Worm (Caenorhabditis elegans) whole organism, L2 larva: Measurements from ENCODE around the gene frpr-18.

Experiments
- C34F6.9 ChIP-seq: fragments of 150-350 bp; optimal IDR thresholded peaks from 2 replicates; lab custom pipeline; 2014; ENCODE audit warnings: missing biosample characterization, missing genetic modification characterization
- aly-2 ChIP-seq: fragments of 150-350 bp; optimal IDR thresholded peaks from 2 replicates; lab custom pipeline; 2014; ENCODE audit warnings: missing biosample characterization, missing genetic modification characterization
- ceh-82 ChIP-seq: fragments of 150-350 bp; optimal IDR thresholded peaks from 2 replicates; lab custom pipeline; 2014; ENCODE audit warnings: missing biosample characterization, missing genetic modification characterization
- egl-27 ChIP-seq: sonication (generic microtip); optimal IDR thresholded peaks from 3 replicates; lab custom pipeline; 2017; ENCODE audit warnings: missing biosample characterization, missing genetic modification reagents, missing genetic modification characterization
- lsy-2 ChIP-seq, 2 experiments: fragments of 150-350 bp in 1 of 2; sonication (generic microtip) in 1 of 2; optimal IDR thresholded peaks; 2 replicates each; lab custom pipeline; 2014 to 2017; ENCODE audit warnings: missing biosample characterization in 2 of 2, missing genetic modification characterization in 2 of 2
- mdl-1 ChIP-seq, 2 experiments: fragments of 150-350 bp in 1 of 2; sonication (generic microtip) in 1 of 2; optimal IDR thresholded peaks; 2 replicates each; lab custom pipeline; 2017; ENCODE audit warnings: missing biosample characterization in 2 of 2, missing genetic modification characterization in 2 of 2
- nhr-11 ChIP-seq: fragments of 150-350 bp; optimal IDR thresholded peaks from 2 replicates; lab custom pipeline; 2014; ENCODE audit warnings: missing biosample characterization, missing genetic modification characterization
- unc-39 ChIP-seq: fragments of 150-350 bp; optimal IDR thresholded peaks from 2 replicates; lab custom pipeline; 2014; ENCODE audit warnings: missing biosample characterization, missing genetic modification characterization
- unc-62 ChIP-seq: fragments of 150-350 bp; optimal IDR thresholded peaks from 2 replicates; lab custom pipeline; 2014; ENCODE audit warnings: missing biosample characterization, missing genetic modification reagents, missing genetic modification characterization

- TF ChIP-seq nhr-11 (tag; lab: Kevin White, UChicago), result no peak
- no peak for TF ChIP-seq unc-39 (tag; lab: Kevin White, UChicago)
- no peak for TF ChIP-seq C34F6.9 (tag; lab: Kevin White, UChicago)
- no peak for TF ChIP-seq egl-27 (tag; lab: Kevin White, UChicago)
- no peak for TF ChIP-seq mdl-1 (tag; optimal IDR thresholded peaks at IDR 0.05; lab: Kevin White, UChicago)
- no peak for TF ChIP-seq aly-2 (tag; lab: Kevin White, UChicago)
- no peak for TF ChIP-seq lsy-2 (tag; optimal IDR thresholded peaks at IDR 0.05; lab: Kevin White, UChicago)
- no peak for TF ChIP-seq unc-62
- TF ChIP-seq ceh-82 (tag; lab: Kevin White, UChicago), result no peak
Measured at ce11 chrV:6870004-6870403, at the start of gene frpr-18.
